Fruit fly (Drosophila melanogaster) whole organism, embryonic: ENCODE measurements around the gene Tfb5.

Source experiments
- CG10321 ChIP-seq: fragments of 200-800 bp; sonication (Bioruptor generic); IDR thresholded peaks from 2 replicates; pipeline ENCODE4 v1.3.6; 2022; ENCODE audit warnings: missing biosample characterization, missing genetic modification characterization
- CG11504 ChIP-seq: fragments of 200-800 bp; sonication (Bioruptor generic); optimal IDR thresholded peaks from 3 replicates; lab custom pipeline; 2019; ENCODE audit warnings: missing biosample characterization, mild to moderate bottlenecking, missing genetic modification characterization, moderate library complexity
- CG11696 ChIP-seq: fragments of 200-800 bp; sonication (Bioruptor generic); IDR thresholded peaks from 2 replicates; pipeline ENCODE4 v1.3.6; 2022; ENCODE audit warnings: missing biosample characterization, missing genetic modification characterization
- CG12659 ChIP-seq: fragments of 200-800 bp; sonication (Bioruptor generic); optimal IDR thresholded peaks from 3 replicates; lab custom pipeline; 2017; ENCODE audit warnings: mild to moderate bottlenecking, missing biosample characterization, missing genetic modification reagents, missing genetic modification characterization
- CG13287 ChIP-seq: fragments of 200-800 bp; sonication (Bioruptor generic); IDR thresholded peaks from 2 replicates; pipeline ENCODE4 v1.3.6; 2022; ENCODE audit warnings: missing biosample characterization, missing genetic modification characterization; ENCODE audit not compliant: partially characterized antibody
- CG14965 ChIP-seq: fragments of 200-800 bp; sonication (Bioruptor generic); optimal IDR thresholded peaks from 2 replicates; lab custom pipeline; 2016; ENCODE audit warnings: missing biosample characterization, missing genetic modification characterization, borderline replicate concordance
- CG15696 ChIP-seq: fragments of 200-800 bp; sonication (Bioruptor generic); optimal IDR thresholded peaks from 2 replicates; lab custom pipeline; 2019; ENCODE audit warnings: missing biosample characterization, mild to moderate bottlenecking, missing genetic modification characterization, moderate library complexity
- CG18619 ChIP-seq: fragments of 200-800 bp; sonication (Bioruptor generic); optimal IDR thresholded peaks from 3 replicates; lab custom pipeline; 2017; ENCODE audit warnings: missing biosample characterization, mild to moderate bottlenecking, missing genetic modification characterization
- CG2712 ChIP-seq: fragments of 200-800 bp; optimal IDR thresholded peaks from 3 replicates; lab custom pipeline; 2019; ENCODE audit warnings: missing biosample characterization, mild to moderate bottlenecking, missing genetic modification characterization, moderate library complexity
- CG30403 ChIP-seq: fragments of 200-800 bp; sonication (Bioruptor generic); optimal IDR thresholded peaks from 3 replicates; lab custom pipeline; 2016; ENCODE audit warnings: missing biosample characterization, missing genetic modification characterization
- CG32772 ChIP-seq: fragments of 200-800 bp; sonication (Bioruptor generic); IDR thresholded peaks from 2 replicates; pipeline ENCODE4 v1.3.6; 2022; ENCODE audit warnings: missing biosample characterization, missing genetic modification characterization
- CG3281 ChIP-seq: fragments of 200-800 bp; sonication (Bioruptor generic); optimal IDR thresholded peaks from 3 replicates; lab custom pipeline; 2017; ENCODE audit warnings: missing biosample characterization, mild to moderate bottlenecking, missing genetic modification characterization
- CG3995 ChIP-seq: fragments of 200-800 bp; sonication (Bioruptor generic); optimal IDR thresholded peaks from 3 replicates; lab custom pipeline; 2016; ENCODE audit warnings: missing biosample characterization, missing genetic modification characterization
- CG7786 ChIP-seq: fragments of 200-800 bp; sonication (Bioruptor generic); optimal IDR thresholded peaks from 2 replicates; lab custom pipeline; 2016; ENCODE audit warnings: missing biosample characterization, missing genetic modification characterization
- CG7987 ChIP-seq: fragments of 200-800 bp; sonication (Bioruptor generic); optimal IDR thresholded peaks from 2 replicates; lab custom pipeline; 2018; ENCODE audit warnings: missing biosample characterization, mild to moderate bottlenecking, missing genetic modification characterization, moderate library complexity
- Camta ChIP-seq: fragments of 200-800 bp; sonication (Bioruptor generic); optimal IDR thresholded peaks from 2 replicates; lab custom pipeline; 2016; ENCODE audit warnings: missing biosample characterization, missing genetic modification characterization
- Doc3 ChIP-seq: fragments of 200-800 bp; sonication (Bioruptor generic); IDR thresholded peaks from 3 replicates; pipeline ENCODE4 v1.3.6; 2022; ENCODE audit warnings: missing biosample characterization, missing genetic modification characterization; ENCODE audit not compliant: partially characterized antibody
- Dp ChIP-seq: fragments of 200-800 bp; sonication (Bioruptor generic); optimal IDR thresholded peaks from 2 replicates; lab custom pipeline; 2018; ENCODE audit warnings: missing biosample characterization, mild to moderate bottlenecking, missing genetic modification characterization, moderate library complexity
- Ets97D ChIP-seq: fragments of 200-800 bp; sonication (Bioruptor generic); optimal IDR thresholded peaks from 3 replicates; lab custom pipeline; 2016; ENCODE audit warnings: missing biosample characterization, missing genetic modification characterization
- Fer1 ChIP-seq: fragments of 200-800 bp; sonication (Bioruptor generic); optimal IDR thresholded peaks from 2 replicates; lab custom pipeline; 2017; ENCODE audit warnings: missing biosample characterization, mild to moderate bottlenecking, missing genetic modification characterization
- Gsc ChIP-seq: fragments of 200-800 bp; sonication (Bioruptor generic); IDR thresholded peaks from 2 replicates; pipeline ENCODE4 v1.3.6; 2022; ENCODE audit warnings: missing biosample characterization, missing genetic modification characterization
- H15 ChIP-seq: fragments of 200-800 bp; sonication (Bioruptor generic); IDR thresholded peaks from 3 replicates; pipeline ENCODE4 v1.3.6; 2022; ENCODE audit warnings: missing biosample characterization, missing genetic modification characterization
- Hand ChIP-seq: fragments of 200-800 bp; sonication (Bioruptor generic); optimal IDR thresholded peaks from 2 replicates; lab custom pipeline; 2017; ENCODE audit warnings: mild to moderate bottlenecking, missing biosample characterization, missing genetic modification reagents, missing genetic modification characterization
- HmgZ ChIP-seq: fragments of 200-800 bp; sonication (Bioruptor generic); optimal IDR thresholded peaks from 2 replicates; lab custom pipeline; 2018; ENCODE audit warnings: missing biosample characterization, mild to moderate bottlenecking, missing genetic modification characterization
- Hr51 ChIP-seq, 2 experiments: fragments of 200-800 bp; sonication (Bioruptor generic); optimal IDR thresholded peaks; 2 replicates in 1 of 2; 3 replicates in 1 of 2; lab custom pipeline; 2016 to 2018; ENCODE audit warnings: missing biosample characterization in 2 of 2, missing genetic modification characterization in 2 of 2, mild to moderate bottlenecking in 1 of 2, moderate library complexity in 1 of 2
- MESR4 ChIP-seq: fragments of 200-800 bp; sonication (Bioruptor generic); optimal IDR thresholded peaks from 2 replicates; lab custom pipeline; 2018; ENCODE audit warnings: missing biosample characterization, mild to moderate bottlenecking, missing genetic modification characterization, moderate library complexity
- Med ChIP-seq: fragments of 200-800 bp; sonication (Bioruptor generic); peaks from one replicate; lab custom pipeline; 2016; ENCODE audit warnings: missing biosample characterization, missing genetic modification characterization, mild to moderate bottlenecking, inconsistent platforms, moderate library complexity
- Sry-β ChIP-seq: fragments of 200-800 bp; sonication (Bioruptor generic); optimal IDR thresholded peaks from 2 replicates; lab custom pipeline; 2018; ENCODE audit warnings: missing biosample characterization, mild to moderate bottlenecking, missing genetic modification characterization, moderate library complexity
- Trl ChIP-seq, 3 experiments: fragments of >200 bp in 2 of 3; fragments of 200-800 bp in 1 of 3; sonication (Bioruptor generic) in 1 of 3; optimal IDR thresholded peaks; 2 replicates in 1 of 3; 3 replicates in 2 of 3; lab custom pipeline; 2016 to 2017; ENCODE audit warnings: missing biosample characterization in 1 of 3, missing genetic modification characterization in 1 of 3
- YL-1 ChIP-seq: fragments of 200-800 bp; sonication (Bioruptor generic); optimal IDR thresholded peaks from 3 replicates; lab custom pipeline; 2017; ENCODE audit warnings: missing biosample characterization, mild to moderate bottlenecking, missing genetic modification characterization
- bab2 ChIP-seq: fragments of 200-800 bp; sonication (Bioruptor generic); optimal IDR thresholded peaks from 2 replicates; lab custom pipeline; 2016; ENCODE audit warnings: missing biosample characterization, missing genetic modification characterization
- caup ChIP-seq: fragments of 200-800 bp; sonication (Bioruptor generic); optimal IDR thresholded peaks from 3 replicates; lab custom pipeline; 2017; ENCODE audit warnings: missing biosample characterization, mild to moderate bottlenecking, missing genetic modification characterization, moderate library complexity; ENCODE audit not compliant: severe bottlenecking
- dm ChIP-seq: fragments of 200-800 bp; sonication (Bioruptor generic); optimal IDR thresholded peaks from 3 replicates; lab custom pipeline; 2016; ENCODE audit warnings: missing biosample characterization, missing genetic modification characterization
- fd96Cb ChIP-seq: fragments of 200-800 bp; sonication (Bioruptor generic); optimal IDR thresholded peaks from 2 replicates; lab custom pipeline; 2018; ENCODE audit warnings: missing biosample characterization, mild to moderate bottlenecking, missing genetic modification characterization, moderate library complexity
- fu2 ChIP-seq: fragments of 200-800 bp; sonication (Bioruptor generic); optimal IDR thresholded peaks from 2 replicates; lab custom pipeline; 2016; ENCODE audit warnings: missing biosample characterization, missing genetic modification characterization
- gce ChIP-seq: fragments of 200-800 bp; sonication (Bioruptor generic); IDR thresholded peaks from 3 replicates; pipeline ENCODE4 v1.3.6; 2022; ENCODE audit warnings: missing biosample characterization, missing genetic modification characterization
- gcm2 ChIP-seq: fragments of 200-800 bp; sonication (Bioruptor generic); optimal IDR thresholded peaks from 2 replicates; lab custom pipeline; 2016; ENCODE audit warnings: missing biosample characterization, missing genetic modification characterization
- gfzf ChIP-seq: fragments of 200-800 bp; sonication (Bioruptor generic); optimal IDR thresholded peaks from 2 replicates; lab custom pipeline; 2016; ENCODE audit warnings: missing biosample characterization, mild to moderate bottlenecking, missing genetic modification characterization, moderate library complexity
- grn ChIP-seq: fragments of 200-800 bp; sonication (Bioruptor generic); optimal IDR thresholded peaks from 3 replicates; lab custom pipeline; 2017; ENCODE audit warnings: missing biosample characterization, missing genetic modification characterization
- knrl ChIP-seq: fragments of 200-800 bp; sonication (Bioruptor generic); IDR thresholded peaks from 3 replicates; pipeline ENCODE4 v1.3.6; 2022; ENCODE audit warnings: missing biosample characterization, missing genetic modification characterization; ENCODE audit not compliant: partially characterized antibody
- pan ChIP-seq, 4 experiments: fragments of >200 bp in 3 of 4; fragments of 200-800 bp in 1 of 4; sonication (Bioruptor generic) in 1 of 4; optimal IDR thresholded peaks in 3 of 4; IDR thresholded peaks in 1 of 4; 2 replicates each; pipeline versions ENCODE4 v1.3.6 to Lab custom; 2017 to 2022; ENCODE audit warnings: missing biosample characterization in 2 of 4, missing genetic modification characterization in 2 of 4, mixed read lengths in 1 of 4
- ranshi ChIP-seq: fragments of 200-800 bp; sonication (Bioruptor generic); IDR thresholded peaks from 2 replicates; pipeline ENCODE4 v1.3.6; 2022; ENCODE audit warnings: missing biosample characterization, missing genetic modification characterization
- repo ChIP-seq: fragments of 200-800 bp; sonication (Bioruptor generic); optimal IDR thresholded peaks from 2 replicates; lab custom pipeline; 2016; ENCODE audit warnings: missing biosample characterization, missing genetic modification characterization
- shn ChIP-seq: fragments of 200-800 bp; sonication (Bioruptor generic); optimal IDR thresholded peaks from 3 replicates; lab custom pipeline; 2016; ENCODE audit warnings: missing biosample characterization, missing genetic modification characterization
- tin ChIP-seq: fragments of 200-800 bp; sonication (Bioruptor generic); optimal IDR thresholded peaks from 3 replicates; lab custom pipeline; 2016; ENCODE audit warnings: missing biosample characterization, missing genetic modification characterization
- vfl ChIP-seq: fragments of 200-800 bp; sonication (Bioruptor generic); optimal IDR thresholded peaks from 2 replicates; lab custom pipeline; 2016; ENCODE audit warnings: missing biosample characterization, missing genetic modification characterization
- wek ChIP-seq: fragments of 200-800 bp; sonication (Bioruptor generic); optimal IDR thresholded peaks from 3 replicates; lab custom pipeline; 2018; ENCODE audit warnings: missing biosample characterization, mild to moderate bottlenecking, missing genetic modification characterization, moderate library complexity
- z ChIP-seq: fragments of 200-800 bp; sonication (Bioruptor generic); IDR thresholded peaks from 3 replicates; pipeline ENCODE4 v1.3.6; 2022; ENCODE audit warnings: missing biosample characterization, missing genetic modification characterization

The Tfb5 gene

dm6 chr2L:4967511-4967910 is 43.1 kb downstream of the Tfb5 start, which contains the start of gene eIF3i (continued):
- TF ChIP-seq CG7987 (GFP tag; lab: Kevin White, UChicago) (no peak), gcm2 (GFP tag; lab: Kevin White, UChicago) (no peak), CG18619 (GFP tag; lab: Kevin White, UChicago) (no peak), dm (GFP tag; lab: Kevin White, UChicago) (peak; percentile 61), caup (GFP tag; lab: Kevin White, UChicago) (no peak), Sry-β (GFP tag; lab: Kevin White, UChicago) (no peak), Ets97D (no peak), CG13287 (GFP tag; lab: Robert Waterston, UW) (peak; percentile 20; the same call in 1 of the 2 replicates), H15 (GFP tag; lab: Robert Waterston, UW) (no peak), CG10321 (GFP tag; lab: Robert Waterston, UW) (no peak), gce (GFP tag; lab: Robert Waterston, UW) (no peak), CG11696 (no peak), CG14965 (no peak), gfzf (GFP tag; lab: Kevin White, UChicago) (peak; percentile 77), pan (optimal IDR thresholded peaks at IDR 0.05; lab: Kevin White, UChicago) (no peak), pan (GFP tag; optimal IDR thresholded peaks at IDR 0.05 in 1 of 2, IDR thresholded peaks at IDR 0.05 in 1 of 2) (no peak), CG12659 (GFP tag; lab: Kevin White, UChicago) (no peak), Doc3 (GFP tag; lab: Robert Waterston, UW) (no peak), Dp (GFP tag; lab: Kevin White, UChicago) (peak; percentile 18), wek (no peak), tin (GFP tag; lab: Kevin White, UChicago) (no peak), HmgZ (peak; percentile 38), CG30403 (GFP tag; lab: Kevin White, UChicago) (no peak), Trl (optimal IDR thresholded peaks at IDR 0.05; lab: Kevin White, UChicago) (no peak), Trl (GFP tag; optimal IDR thresholded peaks at IDR 0.05; lab: Kevin White, UChicago) (no peak), ranshi (GFP tag; lab: Robert Waterston, UW) (no peak), YL-1 (GFP tag; lab: Kevin White, UChicago) (peak; percentile 51)
- TF ChIP-seq, all 482 proteins: peak for 21

- TF ChIP-seq z (GFP tag; lab: Robert Waterston, UW), result 0 out of 3 replicates have a peak, but pooled peaks have one; percentile 57
- no peak for TF ChIP-seq CG7786 (GFP tag; lab: Kevin White, UChicago)
- peak; percentile 68 for TF ChIP-seq Med (GFP tag; lab: Kevin White, UChicago)
- TF ChIP-seq, all 482 proteins: peak for 2
These were observed 44.7 kb downstream of the Tfb5 start for dm6 chr2L:4965923-4966322.

dm6 chr2L:4965420-4965819 is 45.2 kb downstream of the Tfb5 start, which contains the start of gene CG34125:
CG34125 (plus strand) TSS chr2L:4965673.
- TF ChIP-seq Fer1 (GFP tag; lab: Kevin White, UChicago) (no peak), Hand (GFP tag; lab: Kevin White, UChicago) (no peak), bab2 (GFP tag; lab: Kevin White, UChicago) (no peak), fd96Cb (tag; lab: Kevin White, UChicago) (no peak), CG3995 (GFP tag; lab: Kevin White, UChicago) (peak; percentile 53), gce (GFP tag; lab: Robert Waterston, UW) (no peak), CG3281 (GFP tag; lab: Kevin White, UChicago) (no peak), Camta (GFP tag; lab: Kevin White, UChicago) (peak; percentile 16), grn (no peak), Hr51 (GFP tag; optimal IDR thresholded peaks at IDR 0.05; lab: Kevin White, UChicago) (no peak), MESR4 (GFP tag; lab: Kevin White, UChicago) (peak; percentile 13), shn (no peak), CG15696 (no peak), knrl (GFP tag; lab: Robert Waterston, UW) (no peak), fu2 (GFP tag; lab: Kevin White, UChicago) (no peak), CG2712 (tag; lab: Kevin White, UChicago) (no peak), Gsc (no peak), CG32772 (GFP tag; lab: Robert Waterston, UW) (no peak), CG11504 (tag; lab: Kevin White, UChicago) (no peak), vfl (GFP tag; lab: Kevin White, UChicago) (no peak), repo (GFP tag; lab: Kevin White, UChicago) (no peak)
